Worm (Caenorhabditis elegans): Measurements from ENCODE around the gene clc-19.

ce11 chrIII:873432-873831, at the start of gene clc-19:
- TF ChIP-seq dve-1 (tag; optimal IDR thresholded peaks at IDR 0.05) = no peak
- no peak for TF ChIP-seq pha-4 (tag; optimal IDR thresholded peaks at IDR 0.05)
- no peak for TF ChIP-seq ama-1 (optimal IDR thresholded peaks at IDR 0.05)
- no peak for TF ChIP-seq pha-2 (tag; optimal IDR thresholded peaks at IDR 0.05)
- no peak for TF ChIP-seq fkh-10 (GFP tag; optimal IDR thresholded peaks at IDR 0.05)
- TF ChIP-seq syd-9 (tag; optimal IDR thresholded peaks at IDR 0.05) = no peak
